Fruit fly (Drosophila melanogaster) whole organism, embryonic: Measurements from ENCODE around the gene CG9757.

ENCODE experiments used
- BtbVII ChIP-seq: fragments of 200-800 bp; sonication (Bioruptor generic); optimal IDR thresholded peaks from 3 replicates; lab custom pipeline; 2017; ENCODE audit warnings: missing biosample characterization, mild to moderate bottlenecking, missing genetic modification characterization
- Bteb2 ChIP-seq: fragments of 200-800 bp; sonication (Bioruptor generic); optimal IDR thresholded peaks from 2 replicates; lab custom pipeline; 2016; ENCODE audit warnings: missing biosample characterization, missing genetic modification characterization
- CG10543 ChIP-seq: fragments of 200-800 bp; sonication (Bioruptor generic); optimal IDR thresholded peaks from 3 replicates; lab custom pipeline; 2017; ENCODE audit warnings: missing biosample characterization, mild to moderate bottlenecking, missing genetic modification characterization, moderate library complexity
- CG11695 ChIP-seq: fragments of 200-800 bp; sonication (Bioruptor generic); IDR thresholded peaks from 3 replicates; pipeline ENCODE4 v1.3.6; 2022; ENCODE audit warnings: missing biosample characterization, missing genetic modification characterization
- CG11696 ChIP-seq: fragments of 200-800 bp; sonication (Bioruptor generic); IDR thresholded peaks from 2 replicates; pipeline ENCODE4 v1.3.6; 2022; ENCODE audit warnings: missing biosample characterization, missing genetic modification characterization
- CG12299 ChIP-seq: fragments of 200-800 bp; sonication (Bioruptor generic); optimal IDR thresholded peaks from 2 replicates; lab custom pipeline; 2018; ENCODE audit warnings: missing biosample characterization, mild to moderate bottlenecking, missing genetic modification characterization
- CG12659 ChIP-seq: fragments of 200-800 bp; sonication (Bioruptor generic); optimal IDR thresholded peaks from 3 replicates; lab custom pipeline; 2017; ENCODE audit warnings: mild to moderate bottlenecking, missing biosample characterization, missing genetic modification reagents, missing genetic modification characterization
- CG13296 ChIP-seq: fragments of 200-800 bp; sonication (Bioruptor generic); optimal IDR thresholded peaks from 3 replicates; lab custom pipeline; 2018; ENCODE audit warnings: missing biosample characterization, mild to moderate bottlenecking, missing genetic modification characterization
- CG14441 ChIP-seq: fragments of 200-800 bp; sonication (Bioruptor generic); IDR thresholded peaks from 2 replicates; pipeline ENCODE4 v1.3.6; 2022; ENCODE audit warnings: missing biosample characterization, missing genetic modification characterization
- CG15514 ChIP-seq: fragments of 200-800 bp; sonication (Bioruptor generic); optimal IDR thresholded peaks from 3 replicates; lab custom pipeline; 2017; ENCODE audit warnings: missing biosample characterization, missing genetic modification characterization, mild to moderate bottlenecking, moderate library complexity, missing genetic modification reagents
- CG18011 ChIP-seq: fragments of 200-800 bp; sonication (Bioruptor generic); optimal IDR thresholded peaks from 2 replicates; lab custom pipeline; 2017; ENCODE audit warnings: missing biosample characterization, missing genetic modification characterization, mild to moderate bottlenecking, moderate library complexity, missing genotype
- CG18476 ChIP-seq: fragments of 200-800 bp; sonication (Bioruptor generic); optimal IDR thresholded peaks from 2 replicates; lab custom pipeline; 2016; ENCODE audit warnings: missing biosample characterization, mild to moderate bottlenecking, missing genetic modification characterization
- CG30431 ChIP-seq: fragments of 200-800 bp; sonication (Bioruptor generic); optimal IDR thresholded peaks from 2 replicates; lab custom pipeline; 2017; ENCODE audit warnings: missing biosample characterization, missing genetic modification characterization
- CG3065 ChIP-seq: fragments of 200-800 bp; sonication (Bioruptor generic); optimal IDR thresholded peaks from 2 replicates; lab custom pipeline; 2016; ENCODE audit warnings: missing biosample characterization, missing genetic modification characterization
- CG31365 ChIP-seq: fragments of 200-800 bp; sonication (Bioruptor generic); optimal IDR thresholded peaks from 2 replicates; lab custom pipeline; 2018; ENCODE audit warnings: missing biosample characterization, mild to moderate bottlenecking, missing genetic modification characterization
- CG4328 ChIP-seq: fragments of 200-800 bp; sonication (Bioruptor generic); optimal IDR thresholded peaks from 3 replicates; lab custom pipeline; 2017; ENCODE audit warnings: missing biosample characterization, missing genetic modification reagents, missing genetic modification characterization
- CG6254 ChIP-seq: fragments of 200-800 bp; sonication (Bioruptor generic); optimal IDR thresholded peaks from 3 replicates; lab custom pipeline; 2017; ENCODE audit warnings: mild to moderate bottlenecking, missing biosample characterization, missing genetic modification reagents, missing genetic modification characterization
- CG8478 ChIP-seq: fragments of >200 bp; optimal IDR thresholded peaks from 2 replicates; lab custom pipeline; 2018
- CoRest ChIP-seq: fragments of 200-800 bp; sonication (Bioruptor generic); optimal IDR thresholded peaks from 3 replicates; lab custom pipeline; 2018; ENCODE audit warnings: missing biosample characterization, mild to moderate bottlenecking, missing genetic modification characterization, moderate library complexity
- CrebB ChIP-seq: fragments of 200-800 bp; sonication (Bioruptor generic); optimal IDR thresholded peaks from 3 replicates; lab custom pipeline; 2018; ENCODE audit warnings: missing biosample characterization, mild to moderate bottlenecking, missing genetic modification characterization
- Dp ChIP-seq: fragments of 200-800 bp; sonication (Bioruptor generic); optimal IDR thresholded peaks from 2 replicates; lab custom pipeline; 2018; ENCODE audit warnings: missing biosample characterization, mild to moderate bottlenecking, missing genetic modification characterization, moderate library complexity
- Ets65A ChIP-seq: fragments of 200-800 bp; sonication (Bioruptor generic); peaks from one replicate; lab custom pipeline; 2016; ENCODE audit warnings: missing biosample characterization, missing genetic modification characterization
- H2.0 ChIP-seq: fragments of 200-800 bp; sonication (Bioruptor generic); IDR thresholded peaks from 2 replicates; pipeline ENCODE4 v1.3.6; 2022; ENCODE audit warnings: missing biosample characterization, missing genetic modification characterization
- Mad ChIP-seq: fragments of 200-800 bp; sonication (Bioruptor generic); optimal IDR thresholded peaks from 2 replicates; lab custom pipeline; 2016; ENCODE audit warnings: missing biosample characterization, missing genetic modification characterization
- Meics ChIP-seq: fragments of 200-800 bp; sonication (Bioruptor generic); optimal IDR thresholded peaks from 2 replicates; lab custom pipeline; 2017; ENCODE audit warnings: missing biosample characterization, mild to moderate bottlenecking, missing genetic modification characterization
- NK7.1 ChIP-seq: fragments of 200-800 bp; sonication (Bioruptor generic); optimal IDR thresholded peaks from 3 replicates; lab custom pipeline; 2016; ENCODE audit warnings: missing biosample characterization, missing genetic modification characterization
- Rx ChIP-seq: fragments of 200-800 bp; sonication (Bioruptor generic); IDR thresholded peaks from 2 replicates; pipeline ENCODE4 v1.3.6; 2022; ENCODE audit warnings: missing biosample characterization, missing genetic modification characterization
- Stat92E ChIP-seq, 3 experiments: fragments of >200 bp in 2 of 3; fragments of 200-800 bp in 1 of 3; sonication (Bioruptor generic) in 1 of 3; optimal IDR thresholded peaks; 2 replicates each; lab custom pipeline; 2017 to 2019; ENCODE audit warnings: missing biosample characterization in 3 of 3, missing genetic modification characterization in 3 of 3, mild to moderate bottlenecking in 1 of 3, moderate library complexity in 1 of 3
- Trl ChIP-seq, 3 experiments: fragments of >200 bp in 2 of 3; fragments of 200-800 bp in 1 of 3; sonication (Bioruptor generic) in 1 of 3; optimal IDR thresholded peaks; 2 replicates in 1 of 3; 3 replicates in 2 of 3; lab custom pipeline; 2016 to 2017; ENCODE audit warnings: missing biosample characterization in 1 of 3, missing genetic modification characterization in 1 of 3
- Xrp1 ChIP-seq: fragments of 200-800 bp; sonication (Bioruptor generic); IDR thresholded peaks from 2 replicates; pipeline ENCODE4 v1.3.6; 2022; ENCODE audit warnings: missing biosample characterization, missing genetic modification characterization
- ab ChIP-seq: fragments of 200-800 bp; sonication (Bioruptor generic); optimal IDR thresholded peaks from 2 replicates; lab custom pipeline; 2016; ENCODE audit warnings: missing biosample characterization, missing genetic modification characterization
- ash1 ChIP-seq: fragments of 200-800 bp; sonication (Bioruptor generic); optimal IDR thresholded peaks from 2 replicates; lab custom pipeline; 2018; ENCODE audit warnings: missing biosample characterization, mild to moderate bottlenecking, missing genetic modification characterization
- bsh ChIP-seq, 2 experiments: fragments of 200-800 bp; sonication (Bioruptor generic); optimal IDR thresholded peaks; 2 replicates each; lab custom pipeline; 2017 to 2018; ENCODE audit warnings: mild to moderate bottlenecking in 2 of 2, missing biosample characterization in 2 of 2, missing genetic modification characterization in 2 of 2, moderate library complexity in 1 of 2
- btn ChIP-seq: fragments of 200-800 bp; sonication (Bioruptor generic); optimal IDR thresholded peaks from 2 replicates; lab custom pipeline; 2016; ENCODE audit warnings: missing biosample characterization, missing genetic modification characterization
- danr ChIP-seq: fragments of 200-800 bp; sonication (Bioruptor generic); IDR thresholded peaks from 2 replicates; pipeline ENCODE4 v1.3.6; 2022; ENCODE audit warnings: missing biosample characterization, missing genetic modification characterization
- dmrt11E ChIP-seq: fragments of 200-800 bp; sonication (Bioruptor generic); optimal IDR thresholded peaks from 3 replicates; lab custom pipeline; 2018; ENCODE audit warnings: missing biosample characterization, mild to moderate bottlenecking, missing genetic modification characterization, moderate library complexity
- eyg ChIP-seq: fragments of 200-800 bp; sonication (Bioruptor generic); optimal IDR thresholded peaks from 3 replicates; lab custom pipeline; 2016; ENCODE audit warnings: missing biosample characterization, missing genetic modification characterization
- gsb ChIP-seq: fragments of 200-800 bp; sonication (Bioruptor generic); IDR thresholded peaks from 2 replicates; pipeline ENCODE4 v1.3.6; 2022; ENCODE audit warnings: missing biosample characterization, missing genetic modification characterization
- kah ChIP-seq: fragments of 200-800 bp; sonication (Bioruptor generic); optimal IDR thresholded peaks from 2 replicates; lab custom pipeline; 2018; ENCODE audit warnings: missing biosample characterization, mild to moderate bottlenecking, missing genetic modification characterization
- lab ChIP-seq: fragments of 200-800 bp; sonication (Bioruptor generic); optimal IDR thresholded peaks from 3 replicates; lab custom pipeline; 2017; ENCODE audit warnings: missing biosample characterization, missing genetic modification characterization, mild to moderate bottlenecking, moderate library complexity, missing genetic modification reagents
- lola ChIP-seq, 3 experiments: fragments of >200 bp in 2 of 3; fragments of 200-800 bp in 1 of 3; sonication (Bioruptor generic) in 1 of 3; optimal IDR thresholded peaks; 2 replicates each; lab custom pipeline; 2017 to 2019; ENCODE audit warnings: missing biosample characterization in 3 of 3, missing genetic modification characterization in 3 of 3, mild to moderate bottlenecking in 1 of 3, moderate library complexity in 1 of 3
- nom ChIP-seq: fragments of 200-800 bp; sonication (Bioruptor generic); optimal IDR thresholded peaks from 2 replicates; lab custom pipeline; 2017; ENCODE audit warnings: missing biosample characterization, missing genetic modification characterization, mild to moderate bottlenecking, moderate library complexity, missing genetic modification reagents
- onecut ChIP-seq: fragments of 200-800 bp; sonication (Bioruptor generic); IDR thresholded peaks from 2 replicates; pipeline ENCODE4 v1.3.6; 2022; ENCODE audit warnings: missing biosample characterization, missing genetic modification characterization
- ranshi ChIP-seq: fragments of 200-800 bp; sonication (Bioruptor generic); IDR thresholded peaks from 2 replicates; pipeline ENCODE4 v1.3.6; 2022; ENCODE audit warnings: missing biosample characterization, missing genetic modification characterization
- sd ChIP-seq: fragments of 200-800 bp; sonication (Bioruptor generic); optimal IDR thresholded peaks from 3 replicates; lab custom pipeline; 2018; ENCODE audit warnings: missing biosample characterization, mild to moderate bottlenecking, missing genetic modification characterization, moderate library complexity
- sna ChIP-seq: fragments of 200-800 bp; sonication (Bioruptor generic); IDR thresholded peaks from 2 replicates; pipeline ENCODE4 v1.3.6; 2022; ENCODE audit warnings: missing biosample characterization, missing genetic modification characterization; ENCODE audit not compliant: partially characterized antibody
- so ChIP-seq: fragments of 200-800 bp; sonication (Bioruptor generic); IDR thresholded peaks from 3 replicates; pipeline ENCODE4 v1.3.6; 2022; ENCODE audit warnings: missing biosample characterization, missing genetic modification characterization
- tna ChIP-seq: fragments of 200-800 bp; sonication (Bioruptor generic); IDR thresholded peaks from 2 replicates; pipeline ENCODE4 v1.3.6; 2022; ENCODE audit warnings: missing biosample characterization, missing genetic modification characterization; ENCODE audit not compliant: partially characterized antibody

CG9757 gene

DNA sequence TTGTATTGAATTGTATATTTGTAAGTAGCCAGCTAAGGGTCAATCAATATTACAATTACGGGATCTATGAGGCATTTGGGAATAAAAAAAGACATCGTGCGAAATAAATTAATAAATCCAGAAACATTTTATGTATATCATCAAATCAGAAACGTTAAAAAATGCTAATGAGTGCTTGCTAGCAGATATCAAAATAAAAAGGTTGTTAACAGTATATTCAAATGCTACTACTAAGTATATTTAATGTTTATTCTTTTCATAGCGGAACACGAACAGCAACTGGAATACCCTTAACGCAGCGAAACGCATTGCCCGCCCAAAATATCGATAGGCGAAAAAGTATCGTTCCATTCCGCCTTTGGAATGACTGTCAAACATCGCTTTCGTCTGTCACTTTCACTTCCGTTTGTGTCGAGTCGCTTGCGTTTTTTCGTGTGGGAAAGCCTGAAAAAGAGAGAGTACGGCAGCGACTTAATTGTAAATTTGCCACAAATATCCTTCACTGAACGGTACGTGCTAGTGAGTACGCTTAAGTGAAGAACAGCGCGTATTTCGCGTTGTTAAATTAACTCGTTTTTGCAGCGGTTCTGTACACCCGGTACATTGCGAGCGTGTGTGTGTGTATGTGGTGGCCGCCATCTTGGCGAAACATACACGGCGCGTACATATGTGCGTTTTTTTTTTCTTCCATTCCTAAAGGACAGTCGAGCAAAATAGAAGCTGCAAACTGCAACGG, 48.9 kb upstream of the CG9757 start, which contains the start of gene B52 (continued):
- TF ChIP-seq tna (GFP tag; lab: Robert Waterston, UW) (no peak), Xrp1 (no peak; the same call in 1 of the 2 replicates), CG18011 (GFP tag; lab: Kevin White, UChicago) (peak; percentile 43), Dp (GFP tag; lab: Kevin White, UChicago) (peak; percentile 15), CG11696 (GFP tag; lab: Robert Waterston, UW) (no peak), CG18476 (no peak), ash1 (GFP tag; lab: Kevin White, UChicago) (peak; percentile 25), BtbVII (GFP tag; lab: Kevin White, UChicago) (peak; percentile 82), sna (GFP tag; lab: Robert Waterston, UW) (no peak), CG31365 (peak; percentile 64), CG12659 (GFP tag; lab: Kevin White, UChicago) (peak; percentile 93), CG3065 (GFP tag; lab: Kevin White, UChicago) (peak; percentile 25), Bteb2 (GFP tag; lab: Kevin White, UChicago) (peak; percentile 42), Trl (optimal IDR thresholded peaks at IDR 0.05; lab: Kevin White, UChicago) (no peak), Trl (GFP tag; optimal IDR thresholded peaks at IDR 0.05; lab: Kevin White, UChicago) (peak; percentile 51), CG8478 (lab: Kevin White, UChicago) (no peak), Ets65A (GFP tag; lab: Kevin White, UChicago) (peak; percentile 92), nom (GFP tag; lab: Kevin White, UChicago) (peak; percentile 86), Mad (peak; percentile 32), bsh (GFP tag; optimal IDR thresholded peaks at IDR 0.05; lab: Kevin White, UChicago) (peak; percentile 22 to 58), eyg (GFP tag; lab: Kevin White, UChicago) (peak; percentile 59), gsb (peak; percentile 70), NK7.1 (GFP tag; lab: Kevin White, UChicago) (no peak), onecut (GFP tag; lab: Robert Waterston, UW) (peak; percentile 77), CoRest (peak; percentile 50), sd (tag; lab: Kevin White, UChicago) (no peak), CG6254 (GFP tag; lab: Kevin White, UChicago) (peak; percentile 62), ranshi (GFP tag; lab: Robert Waterston, UW) (peak; percentile 49; the same call in 1 of the 2 replicates), dmrt11E (tag; lab: Kevin White, UChicago) (peak; percentile 51), Rx (GFP tag; lab: Robert Waterston, UW) (peak; percentile 49; the same call in 1 of the 2 replicates), kah (GFP tag; lab: Kevin White, UChicago) (peak; percentile 70), CG10543 (GFP tag; lab: Kevin White, UChicago) (peak; percentile 68), lola (GFP tag; optimal IDR thresholded peaks at IDR 0.05; lab: Kevin White, UChicago) (peak in 1 of 3 experiments; percentile 38), ab (peak; percentile 16), CG11695 (GFP tag; lab: Robert Waterston, UW) (peak; percentile 60; the same call in 2 of the 3 replicates), so (GFP tag; lab: Robert Waterston, UW) (peak; percentile 71; the same call in 1 of the 3 replicates), btn (peak; percentile 43), CG15514 (GFP tag; lab: Kevin White, UChicago) (peak; percentile 70), CG14441 (GFP tag; lab: Robert Waterston, UW) (peak; percentile 47; the same call in 1 of the 2 replicates), CrebB (tag; lab: Kevin White, UChicago) (peak; percentile 80), Meics (GFP tag; lab: Kevin White, UChicago) (peak; percentile 79), lab (peak; percentile 87), Stat92E (GFP tag; optimal IDR thresholded peaks at IDR 0.05; lab: Kevin White, UChicago) (peak in 1 of 3 experiments; percentile 8), CG30431 (GFP tag; lab: Kevin White, UChicago) (no peak), CG12299 (tag; lab: Kevin White, UChicago) (peak; percentile 52), CG13296 (GFP tag; lab: Kevin White, UChicago) (peak; percentile 82), H2.0 (GFP tag; lab: Robert Waterston, UW) (no peak), danr (no peak), CG4328 (GFP tag; lab: Kevin White, UChicago) (peak; percentile 69)
